Fruit fly (Drosophila melanogaster) whole organism, embryonic: ENCODE data around the gene Hph.
A peak's percentile ranks its signal among the peaks of the same experiment; 100 is the strongest.

ENCODE experiments used
- Antp ChIP-seq: fragments of 200-800 bp; sonication (Bioruptor generic); optimal IDR thresholded peaks from 3 replicates; lab custom pipeline; 2016; ENCODE audit warnings: missing biosample characterization, missing genetic modification characterization
- Atf3 ChIP-seq: fragments of 200-800 bp; sonication (Bioruptor generic); optimal IDR thresholded peaks from 3 replicates; lab custom pipeline; 2016; ENCODE audit warnings: missing biosample characterization, missing genetic modification characterization
- Atf6 ChIP-seq: fragments of 200-800 bp; sonication (Bioruptor generic); IDR thresholded peaks from 2 replicates; pipeline ENCODE4 v1.3.6; 2022; ENCODE audit warnings: missing biosample characterization, missing genetic modification characterization
- C15 ChIP-seq: fragments of 200-800 bp; sonication (Bioruptor generic); IDR thresholded peaks from 3 replicates; pipeline ENCODE4 v1.3.6; 2022; ENCODE audit warnings: missing biosample characterization, missing genetic modification characterization
- CG10654 ChIP-seq: fragments of 200-800 bp; sonication (Bioruptor generic); optimal IDR thresholded peaks from 2 replicates; lab custom pipeline; 2016; ENCODE audit warnings: missing biosample characterization, missing genetic modification characterization
- CG12071 ChIP-seq: fragments of 200-800 bp; sonication (Bioruptor generic); optimal IDR thresholded peaks from 3 replicates; lab custom pipeline; 2018; ENCODE audit warnings: missing biosample characterization, mild to moderate bottlenecking, missing genetic modification characterization
- CG12659 ChIP-seq: fragments of 200-800 bp; sonication (Bioruptor generic); optimal IDR thresholded peaks from 3 replicates; lab custom pipeline; 2017; ENCODE audit warnings: mild to moderate bottlenecking, missing biosample characterization, missing genetic modification reagents, missing genetic modification characterization
- CG13424 ChIP-seq: fragments of 200-800 bp; sonication (Bioruptor generic); optimal IDR thresholded peaks from 2 replicates; lab custom pipeline; 2019; ENCODE audit warnings: missing biosample characterization, mild to moderate bottlenecking, missing genetic modification characterization, moderate library complexity
- CG14710 ChIP-seq: fragments of 200-800 bp; sonication (Bioruptor generic); optimal IDR thresholded peaks from 3 replicates; lab custom pipeline; 2019; ENCODE audit warnings: missing biosample characterization, mild to moderate bottlenecking, missing genetic modification characterization, moderate library complexity
- CG15073 ChIP-seq: fragments of 200-800 bp; sonication (Bioruptor generic); optimal IDR thresholded peaks from 2 replicates; lab custom pipeline; 2016; ENCODE audit warnings: missing biosample characterization, missing genetic modification characterization
- CG15696 ChIP-seq: fragments of 200-800 bp; sonication (Bioruptor generic); optimal IDR thresholded peaks from 2 replicates; lab custom pipeline; 2019; ENCODE audit warnings: missing biosample characterization, mild to moderate bottlenecking, missing genetic modification characterization, moderate library complexity
- CG17802 ChIP-seq: fragments of 200-800 bp; sonication (Bioruptor generic); optimal IDR thresholded peaks from 2 replicates; lab custom pipeline; 2018; ENCODE audit warnings: missing biosample characterization, mild to moderate bottlenecking, missing genetic modification characterization, moderate library complexity
- CG1832 ChIP-seq: fragments of 200-800 bp; sonication (Bioruptor generic); optimal IDR thresholded peaks from 2 replicates; lab custom pipeline; 2017; ENCODE audit warnings: missing biosample characterization, mild to moderate bottlenecking, missing genetic modification characterization, inconsistent platforms
- CG2875 ChIP-seq: fragments of 200-800 bp; sonication (Bioruptor generic); optimal IDR thresholded peaks from 2 replicates; lab custom pipeline; 2017; ENCODE audit warnings: missing biosample characterization, mild to moderate bottlenecking, missing genetic modification characterization, missing genetic modification reagents
- CG3163 ChIP-seq: fragments of 200-800 bp; sonication (Bioruptor generic); optimal IDR thresholded peaks from 3 replicates; lab custom pipeline; 2016; ENCODE audit warnings: missing biosample characterization, missing genetic modification characterization
- CG33213 ChIP-seq: fragments of 200-800 bp; sonication (Bioruptor generic); optimal IDR thresholded peaks from 3 replicates; lab custom pipeline; 2016; ENCODE audit warnings: missing biosample characterization, missing genetic modification characterization
- CG34376 ChIP-seq: fragments of 200-800 bp; sonication (Bioruptor generic); optimal IDR thresholded peaks from 2 replicates; lab custom pipeline; 2018; ENCODE audit warnings: missing biosample characterization, mild to moderate bottlenecking, missing genetic modification characterization
- CG34422 ChIP-seq: fragments of 200-800 bp; sonication (Bioruptor generic); IDR thresholded peaks from 3 replicates; pipeline ENCODE4 v1.3.6; 2022; ENCODE audit warnings: missing biosample characterization, missing genetic modification characterization
- CG3726 ChIP-seq: fragments of 200-800 bp; sonication (Bioruptor generic); IDR thresholded peaks from 3 replicates; pipeline ENCODE4, ENCODE4 v1.3.6; 2022; ENCODE audit warnings: missing biosample characterization, missing genetic modification characterization
- CG43689 ChIP-seq: fragments of 200-800 bp; sonication (Bioruptor generic); IDR thresholded peaks from 2 replicates; pipeline ENCODE4 v1.3.6; 2022; ENCODE audit warnings: missing biosample characterization, missing genetic modification characterization
- CG6689 ChIP-seq: fragments of 200-800 bp; sonication (Bioruptor generic); IDR thresholded peaks from 2 replicates; pipeline ENCODE4 v1.3.6; 2022; ENCODE audit warnings: missing biosample characterization, missing genetic modification characterization
- CG7556 ChIP-seq: fragments of 200-800 bp; sonication (Bioruptor generic); optimal IDR thresholded peaks from 2 replicates; lab custom pipeline; 2017; ENCODE audit warnings: missing biosample characterization, mild to moderate bottlenecking, missing genetic modification characterization
- CG8281 ChIP-seq: fragments of 200-800 bp; sonication (Bioruptor generic); optimal IDR thresholded peaks from 2 replicates; lab custom pipeline; 2018; ENCODE audit warnings: missing biosample characterization, mild to moderate bottlenecking, missing genetic modification characterization, moderate library complexity
- CG8290 ChIP-seq, 3 experiments: fragments of 200-800 bp; sonication (Bioruptor generic); optimal IDR thresholded peaks; 2 replicates each; lab custom pipeline; 2016 to 2019; ENCODE audit warnings: missing biosample characterization in 3 of 3, missing genetic modification characterization in 3 of 3, mild to moderate bottlenecking in 2 of 3, moderate library complexity in 1 of 3
- CG8924 ChIP-seq: fragments of 200-800 bp; optimal IDR thresholded peaks from 3 replicates; lab custom pipeline; 2019; ENCODE audit warnings: missing biosample characterization, mild to moderate bottlenecking, missing genetic modification characterization, moderate library complexity
- CG9609 ChIP-seq: fragments of 200-800 bp; sonication (Bioruptor generic); optimal IDR thresholded peaks from 3 replicates; lab custom pipeline; 2016; ENCODE audit warnings: missing biosample characterization, missing genetic modification characterization
- Doc3 ChIP-seq: fragments of 200-800 bp; sonication (Bioruptor generic); IDR thresholded peaks from 3 replicates; pipeline ENCODE4 v1.3.6; 2022; ENCODE audit warnings: missing biosample characterization, missing genetic modification characterization; ENCODE audit not compliant: partially characterized antibody
- ERR ChIP-seq: fragments of 200-800 bp; sonication (Bioruptor generic); optimal IDR thresholded peaks from 2 replicates; lab custom pipeline; 2016; ENCODE audit warnings: missing biosample characterization, missing genetic modification characterization
- Mrtf ChIP-seq: fragments of 200-800 bp; sonication (Bioruptor generic); IDR thresholded peaks from 3 replicates; pipeline ENCODE4 v1.3.6; 2022; ENCODE audit warnings: missing biosample characterization, missing genetic modification characterization
- Sox102F ChIP-seq: fragments of 200-800 bp; sonication (Bioruptor generic); optimal IDR thresholded peaks from 2 replicates; lab custom pipeline; 2018; ENCODE audit warnings: missing biosample characterization, mild to moderate bottlenecking, missing genetic modification characterization, moderate library complexity
- ato ChIP-seq: fragments of 200-800 bp; sonication (Bioruptor generic); IDR thresholded peaks from 2 replicates; pipeline ENCODE4 v1.3.6; 2022; ENCODE audit warnings: missing biosample characterization, missing genetic modification characterization; ENCODE audit not compliant: partially characterized antibody
- bcd ChIP-seq: fragments of 200-800 bp; sonication (Bioruptor generic); optimal IDR thresholded peaks from 2 replicates; lab custom pipeline; 2017; ENCODE audit warnings: missing biosample characterization, mild to moderate bottlenecking, missing genetic modification characterization
- disco-r ChIP-seq: fragments of 200-800 bp; sonication (Bioruptor generic); optimal IDR thresholded peaks from 2 replicates; lab custom pipeline; 2016; ENCODE audit warnings: missing biosample characterization, missing genetic modification characterization
- ems ChIP-seq: fragments of 200-800 bp; sonication (Bioruptor generic); optimal IDR thresholded peaks from 3 replicates; lab custom pipeline; 2016; ENCODE audit warnings: missing biosample characterization, missing genetic modification characterization
- eve ChIP-seq, 2 experiments: fragments of >200 bp; optimal IDR thresholded peaks; 2 replicates each; lab custom pipeline; 2017; ENCODE audit warnings: missing biosample characterization in 2 of 2, missing genetic modification characterization in 2 of 2
- fd3F ChIP-seq: fragments of 200-800 bp; sonication (Bioruptor generic); optimal IDR thresholded peaks from 2 replicates; lab custom pipeline; 2018; ENCODE audit warnings: missing biosample characterization, mild to moderate bottlenecking, missing genetic modification characterization, moderate library complexity
- lab ChIP-seq: fragments of 200-800 bp; sonication (Bioruptor generic); optimal IDR thresholded peaks from 3 replicates; lab custom pipeline; 2017; ENCODE audit warnings: missing biosample characterization, missing genetic modification characterization, mild to moderate bottlenecking, moderate library complexity, missing genetic modification reagents
- lola ChIP-seq, 3 experiments: fragments of >200 bp in 2 of 3; fragments of 200-800 bp in 1 of 3; sonication (Bioruptor generic) in 1 of 3; optimal IDR thresholded peaks; 2 replicates each; lab custom pipeline; 2017 to 2019; ENCODE audit warnings: missing biosample characterization in 3 of 3, missing genetic modification characterization in 3 of 3, mild to moderate bottlenecking in 1 of 3, moderate library complexity in 1 of 3
- org-1 ChIP-seq: fragments of 200-800 bp; sonication (Bioruptor generic); optimal IDR thresholded peaks from 2 replicates; lab custom pipeline; 2017; ENCODE audit warnings: missing biosample characterization, missing genetic modification characterization
- pho ChIP-seq: fragments of 200-800 bp; sonication (Bioruptor generic); optimal IDR thresholded peaks from 2 replicates; lab custom pipeline; 2016; ENCODE audit warnings: missing biosample characterization, missing genetic modification characterization
- pita ChIP-seq: fragments of 200-800 bp; sonication (Bioruptor generic); optimal IDR thresholded peaks from 2 replicates; lab custom pipeline; 2017; ENCODE audit warnings: missing biosample characterization, mild to moderate bottlenecking, missing genetic modification characterization
- schlank ChIP-seq: fragments of 200-800 bp; sonication (Bioruptor generic); optimal IDR thresholded peaks from 2 replicates; lab custom pipeline; 2018; ENCODE audit warnings: missing biosample characterization, mild to moderate bottlenecking, missing genetic modification characterization
- scrt ChIP-seq: fragments of 200-800 bp; sonication (Bioruptor generic); optimal IDR thresholded peaks from 2 replicates; lab custom pipeline; 2018; ENCODE audit warnings: missing biosample characterization, mild to moderate bottlenecking, missing genetic modification characterization, moderate library complexity
- sd ChIP-seq: fragments of 200-800 bp; sonication (Bioruptor generic); optimal IDR thresholded peaks from 3 replicates; lab custom pipeline; 2018; ENCODE audit warnings: missing biosample characterization, mild to moderate bottlenecking, missing genetic modification characterization, moderate library complexity
- sisA ChIP-seq: fragments of 200-800 bp; sonication (Bioruptor generic); IDR thresholded peaks from 2 replicates; pipeline ENCODE4 v1.3.6; 2022; ENCODE audit warnings: missing biosample characterization, missing genetic modification characterization
- sug ChIP-seq: fragments of 200-800 bp; optimal IDR thresholded peaks from 2 replicates; lab custom pipeline; 2019; ENCODE audit warnings: missing biosample characterization, mild to moderate bottlenecking, missing genetic modification characterization, moderate library complexity
- tll ChIP-seq, 2 experiments: fragments of 200-800 bp in 1 of 2; fragments of >200 bp in 1 of 2; sonication (Bioruptor generic) in 1 of 2; optimal IDR thresholded peaks; 2 replicates each; lab custom pipeline; 2017 to 2019; ENCODE audit warnings: missing biosample characterization in 2 of 2, missing genetic modification characterization in 2 of 2, mild to moderate bottlenecking in 1 of 2, moderate library complexity in 1 of 2
- yki ChIP-seq: fragments of >200 bp; optimal IDR thresholded peaks from 3 replicates; lab custom pipeline; 2018
- zen2 ChIP-seq: fragments of 200-800 bp; sonication (Bioruptor generic); IDR thresholded peaks from 3 replicates; pipeline ENCODE4 v1.3.6; 2022; ENCODE audit warnings: missing biosample characterization, missing genetic modification characterization; ENCODE audit not compliant: partially characterized antibody

Hph gene

DNA sequence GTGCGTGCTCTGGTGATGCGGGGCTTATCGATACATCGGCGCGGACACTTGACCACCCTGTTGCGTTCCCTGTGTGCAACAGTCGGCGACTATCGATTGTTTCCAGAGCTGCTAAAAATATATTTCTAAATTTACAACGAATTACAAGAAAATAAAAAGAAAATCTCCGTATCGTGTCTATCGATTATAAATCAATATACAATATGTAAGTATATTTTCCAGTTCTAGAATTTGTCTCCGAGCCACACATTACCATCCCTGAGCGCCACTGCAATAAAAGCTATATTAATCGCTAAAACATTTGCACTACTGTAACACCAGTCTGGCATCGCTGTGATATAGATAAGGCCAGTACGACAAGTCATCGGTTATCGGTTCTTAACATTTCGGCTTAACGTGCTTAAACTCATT, 24.6 kb upstream of the Hph start, which contains the start of the genes Kat60 and Mms19 (continued):
- TF ChIP-seq Sox102F (GFP tag; lab: Kevin White, UChicago) (no peak), CG15073 (no peak), disco-r (GFP tag; lab: Kevin White, UChicago) (no peak), fd3F (GFP tag; lab: Kevin White, UChicago) (peak; percentile 42), sd (tag; lab: Kevin White, UChicago) (no peak), CG34422 (GFP tag; lab: Robert Waterston, UW) (peak; percentile 50; the same call in 2 of the 3 replicates), CG7556 (no peak), CG12071 (GFP tag; lab: Kevin White, UChicago) (no peak), CG6689 (peak; percentile 80), CG8290 (GFP tag; optimal IDR thresholded peaks at IDR 0.05; lab: Kevin White, UChicago) (peak; percentile 73), CG8290 (tag; optimal IDR thresholded peaks at IDR 0.05; lab: Kevin White, UChicago) (no peak), bcd (GFP tag; lab: Kevin White, UChicago) (peak; percentile 69), CG43689 (GFP tag; lab: Robert Waterston, UW) (no peak), CG9609 (GFP tag; lab: Kevin White, UChicago) (peak; percentile 57), Antp (GFP tag; lab: Kevin White, UChicago) (peak; percentile 47), CG34376 (GFP tag; lab: Kevin White, UChicago) (peak; percentile 36), pho (peak; percentile 81), CG10654 (GFP tag; lab: Kevin White, UChicago) (peak; percentile 50), sisA (peak; percentile 73), yki (lab: Kevin White, UChicago) (no peak), CG12659 (GFP tag; lab: Kevin White, UChicago) (peak; percentile 85), CG3163 (GFP tag; lab: Kevin White, UChicago) (peak; percentile 36), eve (GFP tag; optimal IDR thresholded peaks at IDR 0.05; lab: Kevin White, UChicago) (peak in 1 of 2 experiments; percentile 57), C15 (peak; percentile 31; the same call in 1 of the 3 replicates), CG2875 (GFP tag; lab: Kevin White, UChicago) (no peak), lab (no peak), CG33213 (GFP tag; lab: Kevin White, UChicago) (peak; percentile 56), ato (GFP tag; lab: Robert Waterston, UW) (peak; percentile 74), CG3726 (GFP tag; lab: Robert Waterston, UW) (0 out of 3 replicates have a peak, but pooled peaks have one; percentile 11), ERR (peak; percentile 21), scrt (GFP tag; lab: Kevin White, UChicago) (peak; percentile 95), sug (no peak), tll (GFP tag; optimal IDR thresholded peaks at IDR 0.05; lab: Kevin White, UChicago) (peak in 1 of 2 experiments; percentile 97), zen2 (peak; percentile 75; the same call in 1 of the 3 replicates), pita (no peak), Atf3 (peak; percentile 56), CG8924 (tag; lab: Kevin White, UChicago) (peak; percentile 66), CG17802 (tag; lab: Kevin White, UChicago) (peak; percentile 45), CG15696 (tag; lab: Kevin White, UChicago) (peak; percentile 57), lola (GFP tag; optimal IDR thresholded peaks at IDR 0.05; lab: Kevin White, UChicago) (peak in 1 of 3 experiments; percentile 61), Mrtf (GFP tag; lab: Robert Waterston, UW) (no peak), CG13424 (tag; lab: Kevin White, UChicago) (peak; percentile 61), CG1832 (no peak), ems (GFP tag; lab: Kevin White, UChicago) (peak; percentile 50), Atf6 (GFP tag; lab: Robert Waterston, UW) (no peak), org-1 (GFP tag; lab: Kevin White, UChicago) (no peak), schlank (tag; lab: Kevin White, UChicago) (peak; percentile 6), CG14710 (tag; lab: Kevin White, UChicago) (peak; percentile 86), Doc3 (GFP tag; lab: Robert Waterston, UW) (peak; percentile 93), CG8281 (tag; lab: Kevin White, UChicago) (no peak)
